Fruit fly (Drosophila melanogaster): Measurements from ENCODE around the gene glec.

Gene glec

dm6 chr3R:21848987-21849442, 7.1 kb downstream of the glec start (continued):
- TF ChIP-seq YL-1 (GFP tag; optimal IDR thresholded peaks at IDR 0.05) (no peak), E2f1 (GFP tag; IDR thresholded peaks at IDR 0.05) (peak; percentile 56), Blimp-1 (GFP tag; optimal IDR thresholded peaks at IDR 0.05) (peak; percentile 71), Oaz (GFP tag; IDR thresholded peaks at IDR 0.05) (no peak), row (GFP tag; IDR thresholded peaks at IDR 0.05) (peak; percentile 74), fd64A (GFP tag; optimal IDR thresholded peaks at IDR 0.05) (no peak), ab (GFP tag; optimal IDR thresholded peaks at IDR 0.05) (peak; percentile 7), tgo (GFP tag; IDR thresholded peaks at IDR 0.05) (peak; percentile 59; the same call in 2 of the 3 replicates), NC2β (GFP tag; optimal IDR thresholded peaks at IDR 0.05) (peak; percentile 66), Bteb2 (GFP tag; optimal IDR thresholded peaks at IDR 0.05) (peak; percentile 14), Poxn (GFP tag; IDR thresholded peaks at IDR 0.05) (no peak), Ravus (GFP tag; IDR thresholded peaks at IDR 0.05) (no peak), CG12659 (GFP tag; optimal IDR thresholded peaks at IDR 0.05) (peak; percentile 69), CG34376 (GFP tag; optimal IDR thresholded peaks at IDR 0.05) (no peak), nerfin-1 (tag; optimal IDR thresholded peaks at IDR 0.05) (peak; percentile 74), br (optimal IDR thresholded peaks at IDR 0.05) (no peak), CG15696 (tag; optimal IDR thresholded peaks at IDR 0.05) (peak; percentile 78), CG14050 (GFP tag; IDR thresholded peaks at IDR 0.05) (peak; percentile 21; the same call in 2 of the 3 replicates), CG18599 (GFP tag; optimal IDR thresholded peaks at IDR 0.05) (peak; percentile 56), CG42726 (GFP tag; IDR thresholded peaks at IDR 0.05; ENCODE audit: partially characterized antibody) (no peak), ttk (GFP tag; IDR thresholded peaks at IDR 0.05) (0 out of 2 replicates have a peak, but pooled peaks have one; percentile 56), wek (GFP tag; optimal IDR thresholded peaks at IDR 0.05) (no peak), aop (GFP tag; IDR thresholded peaks at IDR 0.05) (no peak), esg (GFP tag; conservative IDR thresholded peaks at IDR 0.05) (0 out of 2 replicates have a peak, but pooled peaks have one; percentile 9), sc (optimal IDR thresholded peaks at IDR 0.05) (no peak), sc (GFP tag; optimal IDR thresholded peaks at IDR 0.05) (peak; percentile 53), CG4820 (GFP tag; optimal IDR thresholded peaks at IDR 0.05) (peak; percentile 80), unpg (GFP tag; optimal IDR thresholded peaks at IDR 0.05) (peak; percentile 72), CG43689 (GFP tag; IDR thresholded peaks at IDR 0.05) (no peak), hbn (GFP tag; IDR thresholded peaks at IDR 0.05; ENCODE audit: partially characterized antibody) (no peak), Myb (GFP tag; optimal IDR thresholded peaks at IDR 0.05) (peak; percentile 39), crol (GFP tag; IDR thresholded peaks at IDR 0.05) (no peak), Atf-2 (GFP tag; optimal IDR thresholded peaks at IDR 0.05) (peak; percentile 51), eyg (GFP tag; optimal IDR thresholded peaks at IDR 0.05) (peak; percentile 27), Gug (GFP tag; IDR thresholded peaks at IDR 0.05) (no peak), sqz (GFP tag; optimal IDR thresholded peaks at IDR 0.05) (peak; percentile 59), bowl (GFP tag; IDR thresholded peaks at IDR 0.05) (no peak), zf30C (GFP tag; optimal IDR thresholded peaks at IDR 0.05) (no peak), CG2889 (GFP tag; IDR thresholded peaks at IDR 0.05) (no peak), CG34422 (GFP tag; IDR thresholded peaks at IDR 0.05) (peak; percentile 44; the same call in 2 of the 3 replicates), danr (GFP tag; IDR thresholded peaks at IDR 0.05) (no peak), otp (GFP tag; IDR thresholded peaks at IDR 0.05) (no peak), CG9876 (GFP tag; optimal IDR thresholded peaks at IDR 0.05) (peak; percentile 24), CG7271 (tag; optimal IDR thresholded peaks at IDR 0.05) (peak; percentile 51), CG8924 (tag; optimal IDR thresholded peaks at IDR 0.05) (peak; percentile 84), vfl (GFP tag; optimal IDR thresholded peaks at IDR 0.05) (peak; percentile 52), CG17361 (GFP tag; IDR thresholded peaks at IDR 0.05) (peak; percentile 86), prd (optimal IDR thresholded peaks at IDR 0.05) (no peak), prd (GFP tag; IDR thresholded peaks at IDR 0.05) (no peak; the same call in 1 of the 3 replicates), CG12155 (GFP tag; optimal IDR thresholded peaks at IDR 0.05) (peak; percentile 30), CG15269 (tag; optimal IDR thresholded peaks at IDR 0.05) (peak; percentile 61), kni (GFP tag; optimal IDR thresholded peaks at IDR 0.05) (peak; percentile 3)
